Worm (Caenorhabditis elegans): ENCODE results near the gene B0334.13.
A peak's percentile ranks its signal among the peaks of the same experiment; 100 is the strongest.

ce11 chrII:11473525-11474181 lies 14.4 kb upstream of the B0334.13 start, which contains the start of the genes metl-1 and W02B12.11:
- TF ChIP-seq him-1 (tag; optimal IDR thresholded peaks at IDR 0.05): peak; percentile 38
- TF ChIP-seq W03F9.2 (tag; optimal IDR thresholded peaks at IDR 0.05): peak; percentile 85
- TF ChIP-seq dao-5 (tag; optimal IDR thresholded peaks at IDR 0.05): no peak

All from whole organism, L4/young adult.